Fruit fly (Drosophila melanogaster): ENCODE results near the gene CG46465.

DNA sequence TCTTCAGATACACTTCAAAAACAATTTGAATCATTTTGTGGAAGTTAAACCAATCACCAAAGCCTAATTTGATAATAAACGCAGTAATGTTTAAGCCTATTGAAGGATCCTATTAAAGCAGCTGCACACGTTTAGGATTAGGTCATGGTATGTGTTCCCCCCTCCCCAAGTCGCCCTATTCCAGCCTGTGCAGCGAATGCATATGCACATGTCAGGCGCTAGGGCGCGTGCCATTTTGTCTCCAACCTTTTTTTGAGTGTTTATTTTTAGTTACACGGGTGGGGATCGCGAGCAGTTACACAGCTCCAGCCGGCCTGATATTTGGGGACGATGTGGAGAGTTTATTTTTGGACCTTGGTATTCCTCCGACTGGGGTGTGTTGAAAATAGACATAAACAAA lies 44.7 kb downstream of the CG46465 start:
- no peak for TF ChIP-seq CG8478 (optimal IDR thresholded peaks at IDR 0.05)
- no peak for TF ChIP-seq CTCF (optimal IDR thresholded peaks at IDR 0.05)

Measured in S2 (cell line).